Worm (Caenorhabditis elegans) whole organism, L4 larva: ENCODE measurements around the gene F58G6.7.

Experiments used
- D1046.2 ChIP-seq: fragments of 200-800 bp; sonication (Bioruptor generic); IDR thresholded peaks from 2 replicates; pipeline ENCODE4 v1.3.6; 2022; ENCODE audit warnings: missing genetic modification characterization, missing compliant biosample characterization
- F44E2.7 ChIP-seq: fragments of 200-800 bp; sonication (Bioruptor generic); IDR thresholded peaks from 2 replicates; pipeline ENCODE4 v2.1.2; 2022; ENCODE audit warnings: missing genetic modification characterization, missing compliant biosample characterization
- T20F7.1 ChIP-seq: fragments of 200-800 bp; sonication (Bioruptor generic); optimal IDR thresholded peaks from 2 replicates; lab custom pipeline; 2018; ENCODE audit warnings: mild to moderate bottlenecking, missing genetic modification characterization, missing compliant biosample characterization
- T26A8.4 ChIP-seq: fragments of 200-800 bp; sonication (Bioruptor generic); IDR thresholded peaks from 2 replicates; pipeline ENCODE4 v1.3.6; 2022; ENCODE audit warnings: missing genetic modification characterization, missing compliant biosample characterization
- Y48G9A.11 ChIP-seq: fragments of 200-800 bp; sonication (Bioruptor generic); IDR thresholded peaks from 2 replicates; pipeline ENCODE4 v1.3.6; 2022; ENCODE audit warnings: missing genetic modification reagents, missing genetic modification characterization, missing compliant biosample characterization
- Y5F2A.4 ChIP-seq: fragments of 200-800 bp; sonication (Bioruptor generic); optimal IDR thresholded peaks from 2 replicates; lab custom pipeline; 2018; ENCODE audit warnings: mild to moderate bottlenecking, missing genetic modification characterization, missing compliant biosample characterization
- ZK546.5 ChIP-seq, 2 experiments: sonication (generic microtip); optimal IDR thresholded peaks; 2 replicates each; lab custom pipeline; 2017; ENCODE audit warnings: missing biosample characterization in 2 of 2, missing genetic modification characterization in 2 of 2
- aha-1 ChIP-seq: fragments of 150-350 bp; peaks from one replicate; lab custom pipeline; 2014; ENCODE audit warnings: missing biosample characterization, missing genetic modification characterization
- aly-2 ChIP-seq: sonication (generic microtip); optimal IDR thresholded peaks from 2 replicates; lab custom pipeline; 2018; ENCODE audit warnings: missing biosample characterization, missing genetic modification characterization
- attf-4 ChIP-seq: sonication (generic microtip); optimal IDR thresholded peaks from 3 replicates; lab custom pipeline; 2017; ENCODE audit warnings: missing biosample characterization, missing genetic modification characterization
- ceh-20 ChIP-seq: fragments of 200-800 bp; sonication (Bioruptor generic); IDR thresholded peaks from 2 replicates; pipeline ENCODE4 v1.3.6; 2022; ENCODE audit warnings: missing genetic modification reagents, missing genetic modification characterization, missing compliant biosample characterization
- ceh-44 ChIP-seq: fragments of 200-800 bp; sonication (Bioruptor generic); IDR thresholded peaks from 2 replicates; pipeline ENCODE4 v1.3.6; 2022; ENCODE audit warnings: missing genetic modification reagents, missing genetic modification characterization, missing compliant biosample characterization
- daf-16 ChIP-seq, 3 experiments: sonication (generic microtip); optimal IDR thresholded peaks; 2 replicates each; lab custom pipeline; 2016 to 2017; ENCODE audit warnings: missing genetic modification characterization in 3 of 3, missing genetic modification reagents in 3 of 3, mild to moderate bottlenecking in 2 of 3, missing compliant biosample characterization in 2 of 3, missing biosample characterization in 1 of 3, moderate library complexity in 1 of 3
- dmd-6 ChIP-seq: fragments of 200-800 bp; sonication (Bioruptor generic); IDR thresholded peaks from 2 replicates; pipeline ENCODE4 v1.3.6; 2022; ENCODE audit warnings: missing genetic modification reagents, missing genetic modification characterization, missing compliant biosample characterization
- dve-1 ChIP-seq: sonication (generic microtip); optimal IDR thresholded peaks from 2 replicates; lab custom pipeline; 2017; ENCODE audit warnings: antibody characterized with exemption, mild to moderate bottlenecking, missing genetic modification characterization, missing compliant biosample characterization; ENCODE audit not compliant: insufficient read depth
- egl-27 ChIP-seq: sonication (generic microtip); optimal IDR thresholded peaks from 3 replicates; lab custom pipeline; 2017; ENCODE audit warnings: missing biosample characterization, missing genetic modification reagents, missing genetic modification characterization
- fkh-10 ChIP-seq: fragments of 150-350 bp; optimal IDR thresholded peaks from 2 replicates; lab custom pipeline; 2014; ENCODE audit warnings: missing biosample characterization, missing genetic modification reagents, missing genetic modification characterization
- fos-1 ChIP-seq: fragments of 150-350 bp; optimal IDR thresholded peaks from 2 replicates; lab custom pipeline; 2014; ENCODE audit warnings: missing biosample characterization, missing genetic modification characterization
- hlh-11 ChIP-seq: fragments of 200-800 bp; sonication (Bioruptor generic); optimal IDR thresholded peaks from 2 replicates; lab custom pipeline; 2018; ENCODE audit warnings: mild to moderate bottlenecking, missing genetic modification characterization, missing compliant biosample characterization
- jun-1 ChIP-seq: fragments of 150-350 bp; optimal IDR thresholded peaks from 2 replicates; lab custom pipeline; 2014; ENCODE audit warnings: missing biosample characterization, missing genetic modification reagents, missing genetic modification characterization
- lim-7 ChIP-seq: fragments of 200-800 bp; sonication (Bioruptor generic); IDR thresholded peaks from 2 replicates; pipeline ENCODE4 v1.3.6; 2022; ENCODE audit warnings: missing genetic modification characterization, missing compliant biosample characterization
- lin-1 ChIP-seq: fragments of 200-800 bp; sonication (Bioruptor generic); IDR thresholded peaks from 2 replicates; pipeline ENCODE4 v1.3.6; 2022; ENCODE audit warnings: missing genetic modification reagents, missing genetic modification characterization, missing compliant biosample characterization
- lin-13 ChIP-seq: fragments of 150-350 bp; optimal IDR thresholded peaks from 2 replicates; lab custom pipeline; 2014; ENCODE audit warnings: missing biosample characterization, missing genetic modification reagents, missing genetic modification characterization
- lin-38 ChIP-seq: fragments of 200-800 bp; sonication (Bioruptor generic); IDR thresholded peaks from 2 replicates; pipeline ENCODE4 v1.3.6; 2022; ENCODE audit warnings: missing genetic modification reagents, missing genetic modification characterization, missing compliant biosample characterization
- lir-3 ChIP-seq: sonication (generic microtip); optimal IDR thresholded peaks from 2 replicates; lab custom pipeline; 2016; ENCODE audit warnings: mild to moderate bottlenecking, missing genetic modification characterization, missing compliant biosample characterization
- lsy-2 ChIP-seq, 2 experiments: fragments of 150-350 bp in 1 of 2; sonication (generic microtip) in 1 of 2; optimal IDR thresholded peaks; 2 replicates each; lab custom pipeline; 2014 to 2017; ENCODE audit warnings: missing biosample characterization in 2 of 2, missing genetic modification characterization in 2 of 2
- mes-2 ChIP-seq: sonication (generic microtip); optimal IDR thresholded peaks from 2 replicates; lab custom pipeline; 2016; ENCODE audit warnings: missing genotype, mild to moderate bottlenecking, missing genetic modification characterization, missing compliant biosample characterization; ENCODE audit not compliant: poor library complexity, severe bottlenecking
- mxl-2 ChIP-seq: fragments of 200-800 bp; sonication (Bioruptor generic); conservative IDR thresholded peaks from 2 replicates; pipeline ENCODE4 v1.3.6; 2022; ENCODE audit warnings: missing genetic modification reagents, missing genetic modification characterization, missing compliant biosample characterization
- mxl-3 ChIP-seq: fragments of 200-800 bp; sonication (Bioruptor generic); optimal IDR thresholded peaks from 2 replicates; lab custom pipeline; 2018; ENCODE audit warnings: mild to moderate bottlenecking, missing genetic modification characterization, missing compliant biosample characterization
- nhr-111 ChIP-seq: fragments of 200-800 bp; sonication (Bioruptor generic); optimal IDR thresholded peaks from 2 replicates; lab custom pipeline; 2018; ENCODE audit warnings: mild to moderate bottlenecking, missing genetic modification characterization, missing compliant biosample characterization
- nhr-237 ChIP-seq: sonication (generic microtip); optimal IDR thresholded peaks from 2 replicates; lab custom pipeline; 2017; ENCODE audit warnings: missing biosample characterization, missing genetic modification characterization
- nhr-25 ChIP-seq: sonication (generic microtip); optimal IDR thresholded peaks from 2 replicates; lab custom pipeline; 2017; ENCODE audit warnings: missing genetic modification characterization, mild to moderate bottlenecking, missing compliant biosample characterization, antibody characterized with exemption, moderate library complexity, borderline replicate concordance; ENCODE audit not compliant: insufficient read depth
- nhr-48 ChIP-seq: sonication (generic microtip); optimal IDR thresholded peaks from 2 replicates; lab custom pipeline; 2016; ENCODE audit warnings: mild to moderate bottlenecking, missing genetic modification characterization, missing compliant biosample characterization
- nhr-6 ChIP-seq: fragments of 150-350 bp; optimal IDR thresholded peaks from 2 replicates; lab custom pipeline; 2014; ENCODE audit warnings: missing biosample characterization, missing genetic modification characterization
- nhr-76 ChIP-seq: fragments of 150-350 bp; optimal IDR thresholded peaks from 2 replicates; lab custom pipeline; 2014; ENCODE audit warnings: missing biosample characterization, missing genetic modification characterization
- nhr-77 ChIP-seq: fragments of 150-350 bp; optimal IDR thresholded peaks from 2 replicates; lab custom pipeline; 2014; ENCODE audit warnings: missing biosample characterization, missing genetic modification characterization
- pha-4 ChIP-seq, 2 experiments: fragments of 150-350 bp in 1 of 2; fragments of 200-800 bp in 1 of 2; sonication (Bioruptor generic) in 1 of 2; IDR thresholded peaks in 1 of 2; optimal IDR thresholded peaks in 1 of 2; 2 replicates each; pipeline versions ENCODE4 v1.3.6 to Lab custom; 2014 to 2022; ENCODE audit warnings: missing genetic modification characterization in 2 of 2, missing genetic modification reagents in 2 of 2, missing biosample characterization in 1 of 2, missing compliant biosample characterization in 1 of 2
- php-3 ChIP-seq: fragments of 200-800 bp; sonication (Bioruptor generic); IDR thresholded peaks from 2 replicates; pipeline ENCODE4 v1.3.6; 2022; ENCODE audit warnings: missing genetic modification reagents, missing genetic modification characterization, missing compliant biosample characterization
- rbr-2 ChIP-seq: sonication (generic microtip); optimal IDR thresholded peaks from 2 replicates; lab custom pipeline; 2016; ENCODE audit warnings: missing genotype, missing genetic modification characterization, missing compliant biosample characterization
- saeg-2 ChIP-seq: fragments of 200-800 bp; sonication (Bioruptor generic); IDR thresholded peaks from 2 replicates; pipeline ENCODE4 v1.3.6; 2022; ENCODE audit warnings: missing genetic modification reagents, missing genetic modification characterization, missing compliant biosample characterization
- skn-1 ChIP-seq: fragments of 150-350 bp; optimal IDR thresholded peaks from 2 replicates; lab custom pipeline; 2014; ENCODE audit warnings: missing biosample characterization, missing genetic modification characterization
- snpc-1.2 ChIP-seq: fragments of 200-800 bp; sonication (Bioruptor generic); IDR thresholded peaks from 2 replicates; pipeline ENCODE4 v1.3.6; 2022; ENCODE audit warnings: missing genetic modification reagents, missing genetic modification characterization, missing compliant biosample characterization
- snpc-4 ChIP-seq: fragments of 150-350 bp; optimal IDR thresholded peaks from 2 replicates; lab custom pipeline; 2014; ENCODE audit warnings: missing biosample characterization, missing genetic modification characterization
- tag-97 ChIP-seq: fragments of 200-800 bp; sonication (Bioruptor generic); IDR thresholded peaks from 2 replicates; pipeline ENCODE4 v1.3.6; 2022; ENCODE audit warnings: missing genetic modification characterization, missing compliant biosample characterization
- unc-62 ChIP-seq, 3 experiments: fragments of 150-350 bp in 1 of 3; sonication (generic microtip); optimal IDR thresholded peaks in 2 of 3; peaks in 1 of 3; 1 replicate in 1 of 3; 2 replicates in 2 of 3; lab custom pipeline; 2014 to 2017; ENCODE audit warnings: missing biosample characterization in 3 of 3, missing genetic modification characterization in 3 of 3, missing genetic modification reagents in 3 of 3, missing genotype in 1 of 3
- vab-7 ChIP-seq: fragments of 200-800 bp; sonication (Bioruptor generic); IDR thresholded peaks from 2 replicates; pipeline ENCODE4 v1.3.6; 2022; ENCODE audit warnings: missing genetic modification reagents, missing genetic modification characterization, missing compliant biosample characterization
- zag-1 ChIP-seq: fragments of 150-350 bp; optimal IDR thresholded peaks from 2 replicates; lab custom pipeline; 2014; ENCODE audit warnings: missing biosample characterization, missing genetic modification characterization
- zip-2 ChIP-seq: fragments of 150-350 bp; optimal IDR thresholded peaks from 2 replicates; lab custom pipeline; 2014; ENCODE audit warnings: missing biosample characterization, missing genetic modification characterization

F58G6.7 gene

DNA sequence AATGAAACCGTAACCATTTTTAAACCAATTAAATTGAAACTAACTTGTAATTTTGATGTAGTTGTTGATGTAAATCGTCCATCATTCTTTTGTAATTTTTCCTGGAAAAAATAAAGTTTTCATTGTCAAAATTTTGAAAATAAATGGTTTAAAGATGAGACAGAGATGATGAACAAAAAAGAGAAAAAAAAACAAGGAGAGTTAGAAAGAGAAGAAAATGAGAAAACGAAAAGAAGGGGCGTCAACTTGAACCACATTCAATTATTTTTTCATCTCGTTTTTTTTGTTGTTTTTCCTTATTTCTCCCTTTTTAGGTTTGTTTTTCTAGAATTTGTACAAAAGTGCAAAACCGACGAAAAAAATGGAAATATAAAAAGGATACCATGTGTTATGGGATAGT lies 21.5 kb downstream of the F58G6.7 start, which contains the start of gene nhr-34:
Gene nhr-34 (minus strand): TSS at position 101 of the 400 bp plus-strand sequence.
- no peak for TF ChIP-seq mxl-3 (GFP tag; lab: Kevin White, UChicago)
- TF ChIP-seq T20F7.1 (GFP tag; lab: Kevin White, UChicago), result peak; percentile 33

DNA sequence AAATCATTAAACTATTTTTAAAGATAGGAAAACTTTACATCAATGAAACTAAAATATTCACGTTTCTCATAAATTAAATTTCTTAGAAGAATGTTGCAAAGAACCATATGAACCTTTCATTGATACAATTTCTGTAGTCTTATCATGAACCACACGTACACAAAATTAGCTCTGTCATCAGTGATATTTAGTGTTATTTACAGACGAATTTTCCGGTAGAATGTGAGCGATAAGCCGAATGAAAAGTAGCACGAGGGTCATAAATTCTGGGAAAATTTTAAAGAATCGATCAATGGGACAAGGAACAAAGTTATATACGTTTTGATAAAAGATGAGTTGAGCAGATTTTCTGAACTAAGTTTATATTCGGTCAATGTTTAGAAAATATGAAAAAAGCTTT lies 22.4 kb downstream of the F58G6.7 start:
- TF ChIP-seq jun-1 (tag; lab: Kevin White, UChicago), result no peak
- no peak for TF ChIP-seq saeg-2 (GFP tag; lab: Robert Waterston, UW)
- peak; percentile 89 for TF ChIP-seq dve-1 (tag; lab: Kevin White, UChicago)
- peak; percentile 75 for TF ChIP-seq hlh-11
- TF ChIP-seq skn-1 (tag; lab: Kevin White, UChicago), result no peak
- no peak for TF ChIP-seq attf-4 (tag; lab: Kevin White, UChicago)
- no peak for TF ChIP-seq lin-38 (GFP tag; lab: Robert Waterston, UW)
- TF ChIP-seq fkh-10 (GFP tag; lab: Kevin White, UChicago), result no peak
- no peak for TF ChIP-seq rbr-2 (tag; lab: Kevin White, UChicago)
- no peak for TF ChIP-seq mxl-2 (GFP tag; lab: Robert Waterston, UW)
- peak; percentile 17 for TF ChIP-seq T20F7.1 (GFP tag; lab: Kevin White, UChicago)
- peak; percentile 89 for TF ChIP-seq dmd-6 (GFP tag; lab: Robert Waterston, UW)
- no peak for TF ChIP-seq ceh-20
- no peak for TF ChIP-seq ceh-44 (GFP tag; lab: Robert Waterston, UW)
- no peak for TF ChIP-seq zag-1
- TF ChIP-seq aha-1 (tag; lab: Kevin White, UChicago), result no peak
- peak; percentile 27 for TF ChIP-seq nhr-48 (tag; lab: Kevin White, UChicago)
- TF ChIP-seq Y48G9A.11 (GFP tag; lab: Robert Waterston, UW), result no peak
- TF ChIP-seq mxl-3 (GFP tag; lab: Kevin White, UChicago), result peak; percentile 7
- TF ChIP-seq unc-62 (GFP tag; optimal IDR thresholded peaks at IDR 0.05 in 1 of 2; lab: Kevin White, UChicago), result no peak
- TF ChIP-seq unc-62 (tag; optimal IDR thresholded peaks at IDR 0.05; lab: Kevin White, UChicago), result no peak
- no peak for TF ChIP-seq zip-2 (tag; lab: Kevin White, UChicago)
- no peak for TF ChIP-seq nhr-237 (tag; lab: Kevin White, UChicago)
- TF ChIP-seq ZK546.5 (tag; optimal IDR thresholded peaks at IDR 0.05; lab: Kevin White, UChicago), result no peak
- no peak for TF ChIP-seq vab-7 (GFP tag; lab: Robert Waterston, UW)
- TF ChIP-seq fos-1, result no peak
- no peak for TF ChIP-seq tag-97 (GFP tag; lab: Robert Waterston, UW)
- peak; percentile 85 for TF ChIP-seq php-3 (GFP tag; lab: Robert Waterston, UW)
- no peak for TF ChIP-seq nhr-6 (tag; lab: Kevin White, UChicago)
- no peak for TF ChIP-seq egl-27 (tag; lab: Kevin White, UChicago)
- no peak for TF ChIP-seq nhr-111 (GFP tag; lab: Kevin White, UChicago)
- no peak for TF ChIP-seq aly-2 (tag; lab: Kevin White, UChicago)
- no peak for TF ChIP-seq mes-2 (tag; lab: Kevin White, UChicago)
- no peak for TF ChIP-seq nhr-76 (tag; lab: Kevin White, UChicago)
- TF ChIP-seq Y5F2A.4 (GFP tag; lab: Kevin White, UChicago), result no peak
- TF ChIP-seq F44E2.7 (GFP tag; lab: Robert Waterston, UW), result no peak
- TF ChIP-seq daf-16 (GFP tag; optimal IDR thresholded peaks at IDR 0.05; lab: Kevin White, UChicago), result no peak
- peak; percentile 98 for TF ChIP-seq daf-16 (tag; optimal IDR thresholded peaks at IDR 0.05; lab: Kevin White, UChicago)
- TF ChIP-seq snpc-1.2 (GFP tag; lab: Robert Waterston, UW), result no peak
- TF ChIP-seq D1046.2, result no peak
- TF ChIP-seq lin-1 (GFP tag; lab: Robert Waterston, UW), result 0 out of 2 replicates have a peak, but pooled peaks have one; percentile 47
- TF ChIP-seq lim-7, result no peak
- no peak for TF ChIP-seq lir-3 (tag; lab: Kevin White, UChicago)
- no peak for TF ChIP-seq lin-13 (GFP tag; lab: Kevin White, UChicago)
- no peak for TF ChIP-seq T26A8.4 (GFP tag; lab: Robert Waterston, UW)
- no peak for TF ChIP-seq lsy-2 (tag; optimal IDR thresholded peaks at IDR 0.05; lab: Kevin White, UChicago)
- no peak for TF ChIP-seq snpc-4 (tag; lab: Kevin White, UChicago)
- TF ChIP-seq nhr-25, result no peak
- TF ChIP-seq pha-4 (GFP tag; IDR thresholded peaks at IDR 0.05; lab: Robert Waterston, UW), result no peak
- no peak for TF ChIP-seq pha-4 (tag; optimal IDR thresholded peaks at IDR 0.05; lab: Kevin White, UChicago)
- peak; percentile 65 for TF ChIP-seq nhr-77 (tag; lab: Kevin White, UChicago)
